Worm (Caenorhabditis elegans) whole organism, L2 larva: ENCODE results near the gene T26C5.5.

Experiments
- mab-5 ChIP-seq: fragments of 150-350 bp; optimal IDR thresholded peaks from 2 replicates; lab custom pipeline; 2014; ENCODE audit warnings: missing biosample characterization, missing genetic modification characterization
- ztf-11 ChIP-seq: sonication (generic microtip); optimal IDR thresholded peaks from 2 replicates; lab custom pipeline; 2017; ENCODE audit warnings: missing biosample characterization, missing genetic modification characterization

- no peak for TF ChIP-seq mab-5
- TF ChIP-seq ztf-11 = no peak
Measured at ce11 chrII:9291632-9292031, 45.1 kb upstream of the T26C5.5 start, which contains the start of gene acs-7.
